Fruit fly (Drosophila melanogaster) S2 (cell line): Measurements from ENCODE around the gene Mical.
A peak's percentile ranks its signal among the peaks of the same experiment; 100 is the strongest.

Source experiments
- CG8478 ChIP-seq: fragments of >200 bp; optimal IDR thresholded peaks from 2 replicates; lab custom pipeline; 2018
- CTCF ChIP-seq, 2 experiments: fragments of >200 bp; optimal IDR thresholded peaks; 2 replicates each; lab custom pipeline; 2018

- TF ChIP-seq CG8478 (lab: Kevin White, UChicago) (no peak), CTCF (optimal IDR thresholded peaks at IDR 0.05; lab: Kevin White, UChicago) (peak in 1 of 2 experiments; percentile 51)
These were observed 56.9 kb downstream of the Mical start, which contains the start of gene Art4 for dm6 chr3R:9985585-9986393.
